Fruit fly (Drosophila melanogaster): Measurements from ENCODE around the gene CG7518.

Gene CG7518

dm6 chr3R:12997550-12998233 lies at the start of gene CG7518, which contains the start of the genes CG17327 and CG44194:
CG7518 (plus strand) TSS chr3R:12998089.
CG17327 (minus strand) TSS chr3R:12997726.
CG44194 (minus strand) TSS chr3R:12997726.
- TF ChIP-seq noc (tag; optimal IDR thresholded peaks at IDR 0.05), result no peak

dm6 chr3R:12957388-12957787 lies 40.5 kb upstream of the CG7518 start:
- no peak for TF ChIP-seq noc (tag; optimal IDR thresholded peaks at IDR 0.05)

- TF ChIP-seq noc (tag; optimal IDR thresholded peaks at IDR 0.05), result peak; percentile 55
Measured at dm6 chr3R:12960227-12960626, 37.7 kb upstream of the CG7518 start.

dm6 chr3R:12960929-12961855 lies 36.7 kb upstream of the CG7518 start, which contains the start of gene Spc25:
Spc25 (plus strand) TSS chr3R:12961745.
- no peak for TF ChIP-seq noc (tag; optimal IDR thresholded peaks at IDR 0.05)

dm6 chr3R:12962612-12963011 lies 35.3 kb upstream of the CG7518 start:
- TF ChIP-seq noc (tag; optimal IDR thresholded peaks at IDR 0.05), result no peak

- TF ChIP-seq noc (tag; optimal IDR thresholded peaks at IDR 0.05), result no peak
Measured at dm6 chr3R:12963491-12963890, 34.4 kb upstream of the CG7518 start, which contains the start of gene Cyp304a1. Cyp304a1 (plus strand) TSS chr3R:12963791.

dm6 chr3R:12964043-12964442 lies 33.8 kb upstream of the CG7518 start:
- TF ChIP-seq noc (tag; optimal IDR thresholded peaks at IDR 0.05), result no peak

dm6 chr3R:12967612-12968011 lies 30.3 kb upstream of the CG7518 start, which contains the start of the genes CG14384 and grsm:
CG14384 (minus strand) TSS chr3R:12967712.
grsm (minus strand) TSS chr3R:12967712.
- no peak for TF ChIP-seq noc (tag; optimal IDR thresholded peaks at IDR 0.05)

- TF ChIP-seq noc (tag; optimal IDR thresholded peaks at IDR 0.05), result no peak
Measured at dm6 chr3R:12972106-12972505, 25.8 kb upstream of the CG7518 start.

- no peak for TF ChIP-seq noc (tag; optimal IDR thresholded peaks at IDR 0.05)
Measured at dm6 chr3R:12974447-12974846, 23.4 kb upstream of the CG7518 start.

dm6 chr3R:12975223-12975622 lies 22.7 kb upstream of the CG7518 start:
- TF ChIP-seq noc (tag; optimal IDR thresholded peaks at IDR 0.05), result no peak

- no peak for TF ChIP-seq noc (tag; optimal IDR thresholded peaks at IDR 0.05)
Measured at dm6 chr3R:12977371-12978050, 20.4 kb upstream of the CG7518 start, which contains the start of the genes CG7381 and CG7091. CG7381 (minus strand) TSS chr3R:12977471. CG7091 (plus strand) TSS chr3R:12978000.

dm6 chr3R:12980628-12981219 lies 17.2 kb upstream of the CG7518 start, which contains the start of gene Paip2:
Paip2 (plus strand) TSS chr3R:12980792.
- no peak for TF ChIP-seq noc (tag; optimal IDR thresholded peaks at IDR 0.05)

- TF ChIP-seq noc (tag; optimal IDR thresholded peaks at IDR 0.05), result peak; percentile 0
Measured at dm6 chr3R:12981334-12982166, 16.3 kb upstream of the CG7518 start.

Data from whole organism, larva.